Fruit fly (Drosophila melanogaster): ENCODE measurements around the gene stumps.

Gene stumps

dm6 chr3R:14649307-14650239 lies 72.6 kb downstream of the stumps start (continued):
- TF ChIP-seq Sp1 (GFP tag; optimal IDR thresholded peaks at IDR 0.05): peak; percentile 90
- peak; percentile 8 for TF ChIP-seq CG9705 (GFP tag; optimal IDR thresholded peaks at IDR 0.05)
- TF ChIP-seq sv (GFP tag; optimal IDR thresholded peaks at IDR 0.05): no peak
- peak; percentile 88 for TF ChIP-seq woc (GFP tag; optimal IDR thresholded peaks at IDR 0.05)
- peak; percentile 37 for TF ChIP-seq GATAd (GFP tag; optimal IDR thresholded peaks at IDR 0.05)
- no peak for TF ChIP-seq sage (GFP tag; optimal IDR thresholded peaks at IDR 0.05)
- TF ChIP-seq CrebA (GFP tag; optimal IDR thresholded peaks at IDR 0.05; ENCODE audit: borderline replicate concordance): peak; percentile 77
- TF ChIP-seq psq (GFP tag; optimal IDR thresholded peaks at IDR 0.05): peak; percentile 100
- TF ChIP-seq Abd-B (GFP tag; optimal IDR thresholded peaks at IDR 0.05): no peak

- TF ChIP-seq Rel (GFP tag; optimal IDR thresholded peaks at IDR 0.05) (no peak), Rel (tag; optimal IDR thresholded peaks at IDR 0.05) (no peak), ey (GFP tag; optimal IDR thresholded peaks at IDR 0.05) (no peak), br (GFP tag; optimal IDR thresholded peaks at IDR 0.05) (no peak), jim (GFP tag; optimal IDR thresholded peaks at IDR 0.05) (no peak), CG32264 (GFP tag; optimal IDR thresholded peaks at IDR 0.05) (no peak), Sp1 (GFP tag; optimal IDR thresholded peaks at IDR 0.05) (no peak), fru (GFP tag; optimal IDR thresholded peaks at IDR 0.05) (no peak), Mio (GFP tag; optimal IDR thresholded peaks at IDR 0.05) (no peak), woc (GFP tag; optimal IDR thresholded peaks at IDR 0.05) (no peak), psq (GFP tag; optimal IDR thresholded peaks at IDR 0.05) (no peak), dl (GFP tag; optimal IDR thresholded peaks at IDR 0.05; ENCODE audit: insufficient read depth in 1 of 2, partially characterized antibody in 2 of 2) (no peak), foxo (GFP tag; optimal IDR thresholded peaks at IDR 0.05) (no peak)
Measured at dm6 chr3R:14650367-14650766, 73.3 kb downstream of the stumps start.

- TF ChIP-seq Hr78 (GFP tag; optimal IDR thresholded peaks at IDR 0.05) (no peak), Hnf4 (GFP tag; optimal IDR thresholded peaks at IDR 0.05) (peak; percentile 36), psq (GFP tag; optimal IDR thresholded peaks at IDR 0.05) (peak; percentile 97)
Measured at dm6 chr3R:14651076-14651662, 74.2 kb downstream of the stumps start.

- TF ChIP-seq GATAd (GFP tag; optimal IDR thresholded peaks at IDR 0.05): no peak
- no peak for TF ChIP-seq psq (GFP tag; optimal IDR thresholded peaks at IDR 0.05)
Measured at dm6 chr3R:14652301-14652880, 75.4 kb downstream of the stumps start.

dm6 chr3R:14653039-14653852 lies 76.2 kb downstream of the stumps start:
- no peak for TF ChIP-seq GATAd (GFP tag; optimal IDR thresholded peaks at IDR 0.05)
- peak; percentile 46 for TF ChIP-seq Hr83 (GFP tag; optimal IDR thresholded peaks at IDR 0.05; ENCODE audit: poor library complexity, severe bottlenecking)
- no peak for TF ChIP-seq Mio (GFP tag; optimal IDR thresholded peaks at IDR 0.05)
- no peak for TF ChIP-seq jim (GFP tag; optimal IDR thresholded peaks at IDR 0.05)
- no peak for TF ChIP-seq woc (GFP tag; optimal IDR thresholded peaks at IDR 0.05)
- no peak for TF ChIP-seq tai (GFP tag; optimal IDR thresholded peaks at IDR 0.05)
- TF ChIP-seq brk (GFP tag; optimal IDR thresholded peaks at IDR 0.05): no peak
- TF ChIP-seq rgr (GFP tag; optimal IDR thresholded peaks at IDR 0.05): peak; percentile 36
- peak; percentile 20 for TF ChIP-seq h (GFP tag; optimal IDR thresholded peaks at IDR 0.05)
- no peak for TF ChIP-seq sv (GFP tag; optimal IDR thresholded peaks at IDR 0.05)
- peak; percentile 38 for TF ChIP-seq Vsx2 (GFP tag; optimal IDR thresholded peaks at IDR 0.05; ENCODE audit: partially characterized antibody)
- peak in 1 of 2 experiments; percentile 16 for TF ChIP-seq foxo (GFP tag; optimal IDR thresholded peaks at IDR 0.05)
- no peak for TF ChIP-seq Rel (GFP tag; optimal IDR thresholded peaks at IDR 0.05)
- peak; percentile 86 for TF ChIP-seq Rel (tag; optimal IDR thresholded peaks at IDR 0.05)
- TF ChIP-seq Hr78 (GFP tag; optimal IDR thresholded peaks at IDR 0.05): no peak
- no peak for TF ChIP-seq CG32264 (GFP tag; optimal IDR thresholded peaks at IDR 0.05)
- TF ChIP-seq sage (GFP tag; optimal IDR thresholded peaks at IDR 0.05): no peak
- peak; percentile 62 for TF ChIP-seq Dif (GFP tag; optimal IDR thresholded peaks at IDR 0.05; ENCODE audit: partially characterized antibody)
- no peak for TF ChIP-seq ey (GFP tag; optimal IDR thresholded peaks at IDR 0.05)
- no peak for TF ChIP-seq br (GFP tag; optimal IDR thresholded peaks at IDR 0.05)
- TF ChIP-seq OdsH (GFP tag; optimal IDR thresholded peaks at IDR 0.05): no peak
- TF ChIP-seq Dfd (GFP tag; optimal IDR thresholded peaks at IDR 0.05): no peak
- no peak for TF ChIP-seq dl (GFP tag; optimal IDR thresholded peaks at IDR 0.05; ENCODE audit: insufficient read depth in 1 of 2, partially characterized antibody in 2 of 2)
- peak; percentile 89 for TF ChIP-seq psq (GFP tag; optimal IDR thresholded peaks at IDR 0.05)
- no peak for TF ChIP-seq N (GFP tag; optimal IDR thresholded peaks at IDR 0.05)
- no peak for TF ChIP-seq pan (optimal IDR thresholded peaks at IDR 0.05)
- TF ChIP-seq Sp1 (GFP tag; optimal IDR thresholded peaks at IDR 0.05): no peak
- TF ChIP-seq fru (GFP tag; optimal IDR thresholded peaks at IDR 0.05): no peak
- peak; percentile 14 for TF ChIP-seq HLH106 (tag; optimal IDR thresholded peaks at IDR 0.05)
- no peak for TF ChIP-seq dsf (GFP tag; optimal IDR thresholded peaks at IDR 0.05; ENCODE audit: borderline replicate concordance)

All from whole organism, wandering third instar larva.